Worm (Caenorhabditis elegans) whole organism, L2 larva: Measurements from ENCODE around the gene Y37E11AL.12.

Experiments
- Y55F3AM.14 ChIP-seq: fragments of 200-800 bp; sonication (Bioruptor generic); optimal IDR thresholded peaks from 2 replicates; lab custom pipeline; 2018; ENCODE audit warnings: mild to moderate bottlenecking, missing genetic modification characterization, missing compliant biosample characterization
- aly-2 ChIP-seq: fragments of 150-350 bp; optimal IDR thresholded peaks from 2 replicates; lab custom pipeline; 2014; ENCODE audit warnings: missing biosample characterization, missing genetic modification characterization
- dmd-4 ChIP-seq: sonication (generic microtip); optimal IDR thresholded peaks from 2 replicates; lab custom pipeline; 2017; ENCODE audit warnings: missing biosample characterization, missing genetic modification characterization
- fos-1 ChIP-seq: fragments of 150-350 bp; optimal IDR thresholded peaks from 2 replicates; lab custom pipeline; 2014; ENCODE audit warnings: missing biosample characterization, missing genetic modification characterization
- lin-13 ChIP-seq: fragments of 150-350 bp; optimal IDR thresholded peaks from 2 replicates; lab custom pipeline; 2014; ENCODE audit warnings: missing biosample characterization, missing genetic modification reagents, missing genetic modification characterization
- lsy-2 ChIP-seq, 2 experiments: fragments of 150-350 bp in 1 of 2; sonication (generic microtip) in 1 of 2; optimal IDR thresholded peaks; 2 replicates each; lab custom pipeline; 2014 to 2017; ENCODE audit warnings: missing biosample characterization in 2 of 2, missing genetic modification characterization in 2 of 2
- nhr-6 ChIP-seq: fragments of 150-350 bp; optimal IDR thresholded peaks from 2 replicates; lab custom pipeline; 2014; ENCODE audit warnings: missing biosample characterization, missing genetic modification characterization
- nhr-77 ChIP-seq: fragments of 150-350 bp; optimal IDR thresholded peaks from 2 replicates; lab custom pipeline; 2014; ENCODE audit warnings: missing biosample characterization, missing genetic modification characterization
- sma-9 ChIP-seq, 2 experiments: fragments of 150-350 bp in 1 of 2; sonication (generic microtip) in 1 of 2; optimal IDR thresholded peaks; 2 replicates each; lab custom pipeline; 2014 to 2016; ENCODE audit warnings: missing genetic modification characterization in 2 of 2, mild to moderate bottlenecking in 1 of 2, missing biosample characterization in 1 of 2, missing compliant biosample characterization in 1 of 2, missing genetic modification reagents in 1 of 2, moderate library complexity in 1 of 2
- snpc-4 ChIP-seq: fragments of 150-350 bp; optimal IDR thresholded peaks from 2 replicates; lab custom pipeline; 2014; ENCODE audit warnings: missing biosample characterization, missing genetic modification characterization
- unc-62 ChIP-seq: fragments of 150-350 bp; optimal IDR thresholded peaks from 2 replicates; lab custom pipeline; 2014; ENCODE audit warnings: missing biosample characterization, missing genetic modification reagents, missing genetic modification characterization
- ztf-4 ChIP-seq: fragments of 150-350 bp; optimal IDR thresholded peaks from 2 replicates; lab custom pipeline; 2014; ENCODE audit warnings: missing biosample characterization, missing genetic modification characterization

DNA sequence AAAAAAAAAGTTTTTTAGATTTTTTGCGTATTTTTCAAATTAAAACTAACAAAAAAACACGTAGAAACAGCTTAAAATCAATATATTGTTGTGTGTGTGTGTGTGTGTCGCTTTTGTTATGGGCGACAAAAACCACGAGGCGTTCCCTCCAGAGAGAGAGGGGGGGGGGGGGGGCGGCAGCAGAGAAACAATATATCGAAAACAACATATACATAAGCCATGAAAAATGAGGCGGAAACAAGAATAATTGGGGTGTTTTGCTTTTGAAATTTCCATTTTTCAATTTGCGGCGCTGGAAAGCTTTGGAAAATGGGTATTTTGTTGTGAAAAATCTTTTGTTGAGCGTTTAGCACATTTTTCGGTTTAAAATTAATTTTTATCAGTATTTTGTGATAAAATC, 23.6 kb upstream of the Y37E11AL.12 start, which contains the start of gene Y37E11AM.2:
- TF ChIP-seq snpc-4 (tag; lab: Kevin White, UChicago) (no peak), fos-1 (tag; lab: Kevin White, UChicago) (no peak), Y55F3AM.14 (GFP tag; lab: Kevin White, UChicago) (no peak), lsy-2 (tag; optimal IDR thresholded peaks at IDR 0.05; lab: Kevin White, UChicago) (no peak), dmd-4 (tag; lab: Kevin White, UChicago) (no peak), unc-62 (GFP tag; lab: Kevin White, UChicago) (no peak), nhr-6 (tag; lab: Kevin White, UChicago) (no peak), lin-13 (GFP tag; lab: Kevin White, UChicago) (no peak), nhr-77 (tag; lab: Kevin White, UChicago) (no peak), aly-2 (tag; lab: Kevin White, UChicago) (no peak), sma-9 (GFP tag; optimal IDR thresholded peaks at IDR 0.05; lab: Kevin White, UChicago) (no peak), sma-9 (tag; optimal IDR thresholded peaks at IDR 0.05; lab: Kevin White, UChicago) (no peak), ztf-4 (tag; lab: Kevin White, UChicago) (no peak)
